Fruit fly (Drosophila melanogaster): Measurements from ENCODE around the gene dgt6.

DNA sequence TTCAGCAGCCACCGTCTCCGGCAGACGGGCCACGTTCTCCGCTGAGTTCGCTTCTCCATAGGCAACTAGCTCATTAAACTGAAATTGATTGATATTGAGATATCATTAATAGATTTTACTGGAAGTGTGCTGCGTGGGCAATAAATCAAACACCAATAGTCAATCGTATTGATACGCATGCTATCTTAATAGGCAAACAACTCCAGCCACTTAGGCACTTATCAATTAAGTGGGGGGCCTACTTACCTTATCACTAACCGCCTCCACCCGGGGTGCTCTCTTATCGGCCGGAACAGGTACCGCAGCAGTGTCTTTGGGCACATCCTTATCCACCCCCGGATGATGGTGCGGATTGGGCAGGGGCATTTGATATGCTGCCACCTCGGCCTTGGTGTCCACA lies 19.0 kb downstream of the dgt6 start:
- TF ChIP-seq CG12768 (GFP tag; optimal IDR thresholded peaks at IDR 0.05) = no peak
- TF ChIP-seq cnc (optimal IDR thresholded peaks at IDR 0.05) = no peak
- no peak for TF ChIP-seq CG5204 (GFP tag; optimal IDR thresholded peaks at IDR 0.05)
- no peak for TF ChIP-seq kay (GFP tag; ENCODE audit: borderline replicate concordance)
- no peak for TF ChIP-seq CG7045 (GFP tag; optimal IDR thresholded peaks at IDR 0.05)

Data from whole organism, adult.